Fruit fly (Drosophila melanogaster) whole organism, embryonic: Measurements from ENCODE around the gene cni.

Source experiments
- Abd-B ChIP-seq: fragments of 200-800 bp; sonication (Bioruptor generic); optimal IDR thresholded peaks from 2 replicates; lab custom pipeline; 2018; ENCODE audit warnings: missing biosample characterization, mild to moderate bottlenecking, missing genetic modification characterization, moderate library complexity
- CG1024 ChIP-seq: fragments of 200-800 bp; sonication (Bioruptor generic); IDR thresholded peaks from 2 replicates; pipeline ENCODE4 v1.3.6; 2022; ENCODE audit warnings: missing biosample characterization, missing genetic modification characterization
- CG10565 ChIP-seq: fragments of 200-800 bp; sonication (Bioruptor generic); optimal IDR thresholded peaks from 3 replicates; lab custom pipeline; 2016; ENCODE audit warnings: missing biosample characterization, mild to moderate bottlenecking, missing genetic modification characterization
- CG10979 ChIP-seq: fragments of 200-800 bp; sonication (Bioruptor generic); optimal IDR thresholded peaks from 2 replicates; lab custom pipeline; 2018; ENCODE audit warnings: missing biosample characterization, mild to moderate bottlenecking, missing genetic modification characterization, moderate library complexity
- CG11456 ChIP-seq: fragments of 200-800 bp; sonication (Bioruptor generic); IDR thresholded peaks from 3 replicates; pipeline ENCODE4 v1.3.6; 2022; ENCODE audit warnings: missing biosample characterization, missing genetic modification characterization
- CG13123 ChIP-seq: fragments of 200-800 bp; sonication (Bioruptor generic); optimal IDR thresholded peaks from 2 replicates; lab custom pipeline; 2016; ENCODE audit warnings: missing biosample characterization, missing genetic modification characterization
- CG15011 ChIP-seq: fragments of 200-800 bp; sonication (Bioruptor generic); optimal IDR thresholded peaks from 3 replicates; lab custom pipeline; 2018; ENCODE audit warnings: missing biosample characterization, mild to moderate bottlenecking, missing genetic modification characterization
- CG17568 ChIP-seq: fragments of 200-800 bp; sonication (Bioruptor generic); optimal IDR thresholded peaks from 2 replicates; lab custom pipeline; 2018; ENCODE audit warnings: missing biosample characterization, mild to moderate bottlenecking, missing genetic modification characterization, moderate library complexity
- CG17612 ChIP-seq: fragments of 200-800 bp; sonication (Bioruptor generic); IDR thresholded peaks from 2 replicates; pipeline ENCODE4 v1.3.6; 2022; ENCODE audit warnings: missing biosample characterization, missing genetic modification characterization
- CG18011 ChIP-seq: fragments of 200-800 bp; sonication (Bioruptor generic); optimal IDR thresholded peaks from 2 replicates; lab custom pipeline; 2017; ENCODE audit warnings: missing biosample characterization, missing genetic modification characterization, mild to moderate bottlenecking, moderate library complexity, missing genotype
- CG1832 ChIP-seq: fragments of 200-800 bp; sonication (Bioruptor generic); optimal IDR thresholded peaks from 2 replicates; lab custom pipeline; 2017; ENCODE audit warnings: missing biosample characterization, mild to moderate bottlenecking, missing genetic modification characterization, inconsistent platforms
- CG2116 ChIP-seq: fragments of 200-800 bp; sonication (Bioruptor generic); optimal IDR thresholded peaks from 3 replicates; lab custom pipeline; 2018; ENCODE audit warnings: missing biosample characterization, mild to moderate bottlenecking, missing genetic modification characterization
- CG32767 ChIP-seq: fragments of 200-800 bp; sonication (Bioruptor generic); IDR thresholded peaks from 2 replicates; pipeline ENCODE4 v1.3.6; 2022; ENCODE audit warnings: missing biosample characterization, missing genetic modification characterization
- CG4360 ChIP-seq: fragments of 200-800 bp; sonication (Bioruptor generic); IDR thresholded peaks from 2 replicates; pipeline ENCODE4 v1.3.6; 2022; ENCODE audit warnings: missing biosample characterization, missing genetic modification characterization
- CG5953 ChIP-seq: fragments of 200-800 bp; sonication (Bioruptor generic); IDR thresholded peaks from 2 replicates; pipeline ENCODE4 v1.3.6; 2022; ENCODE audit warnings: missing biosample characterization, missing genetic modification characterization
- CG6654 ChIP-seq: fragments of 200-800 bp; sonication (Bioruptor generic); optimal IDR thresholded peaks from 2 replicates; lab custom pipeline; 2017; ENCODE audit warnings: missing biosample characterization, mild to moderate bottlenecking, missing genetic modification characterization
- CG6683 ChIP-seq: fragments of 200-800 bp; sonication (Bioruptor generic); optimal IDR thresholded peaks from 2 replicates; lab custom pipeline; 2017; ENCODE audit warnings: missing biosample characterization, mild to moderate bottlenecking, missing genetic modification characterization, missing genetic modification reagents
- CG6813 ChIP-seq: fragments of 200-800 bp; sonication (Bioruptor generic); optimal IDR thresholded peaks from 2 replicates; lab custom pipeline; 2017; ENCODE audit warnings: missing biosample characterization, missing genetic modification characterization, mild to moderate bottlenecking, moderate library complexity, missing genetic modification reagents
- CG7372 ChIP-seq: fragments of 200-800 bp; sonication (Bioruptor generic); IDR thresholded peaks from 2 replicates; pipeline ENCODE4 v1.3.6; 2022; ENCODE audit warnings: missing biosample characterization, missing genetic modification characterization
- Dip3 ChIP-seq: fragments of 200-800 bp; sonication (Bioruptor generic); optimal IDR thresholded peaks from 3 replicates; lab custom pipeline; 2016; ENCODE audit warnings: missing biosample characterization, missing genetic modification characterization
- Dref ChIP-seq: fragments of 200-800 bp; sonication (Bioruptor generic); IDR thresholded peaks from 2 replicates; pipeline ENCODE4 v1.3.6; 2022; ENCODE audit warnings: missing biosample characterization, missing genetic modification characterization
- Drgx ChIP-seq: fragments of 200-800 bp; sonication (Bioruptor generic); IDR thresholded peaks from 2 replicates; pipeline ENCODE4 v1.3.6; 2022; ENCODE audit warnings: missing biosample characterization, missing genetic modification characterization
- Ets97D ChIP-seq: fragments of 200-800 bp; sonication (Bioruptor generic); optimal IDR thresholded peaks from 3 replicates; lab custom pipeline; 2016; ENCODE audit warnings: missing biosample characterization, missing genetic modification characterization
- Fer1 ChIP-seq: fragments of 200-800 bp; sonication (Bioruptor generic); optimal IDR thresholded peaks from 2 replicates; lab custom pipeline; 2017; ENCODE audit warnings: missing biosample characterization, mild to moderate bottlenecking, missing genetic modification characterization
- Fer3 ChIP-seq: fragments of 200-800 bp; sonication (Bioruptor generic); optimal IDR thresholded peaks from 2 replicates; lab custom pipeline; 2018; ENCODE audit warnings: missing biosample characterization, mild to moderate bottlenecking, missing genetic modification characterization, moderate library complexity
- H2.0 ChIP-seq: fragments of 200-800 bp; sonication (Bioruptor generic); IDR thresholded peaks from 2 replicates; pipeline ENCODE4 v1.3.6; 2022; ENCODE audit warnings: missing biosample characterization, missing genetic modification characterization
- HmgD ChIP-seq: fragments of 200-800 bp; sonication (Bioruptor generic); optimal IDR thresholded peaks from 3 replicates; lab custom pipeline; 2016; ENCODE audit warnings: missing biosample characterization, missing genetic modification characterization
- Lpt ChIP-seq: fragments of >200 bp; optimal IDR thresholded peaks from 2 replicates; lab custom pipeline; 2018; ENCODE audit warnings: missing biosample characterization, missing genetic modification characterization
- Mad ChIP-seq: fragments of 200-800 bp; sonication (Bioruptor generic); optimal IDR thresholded peaks from 2 replicates; lab custom pipeline; 2016; ENCODE audit warnings: missing biosample characterization, missing genetic modification characterization
- Myb ChIP-seq: fragments of 200-800 bp; sonication (Bioruptor generic); optimal IDR thresholded peaks from 2 replicates; lab custom pipeline; 2016; ENCODE audit warnings: missing biosample characterization, missing genetic modification characterization
- Nf-YA ChIP-seq: fragments of 200-800 bp; sonication (Bioruptor generic); IDR thresholded peaks from 2 replicates; pipeline ENCODE4 v1.3.6; 2022; ENCODE audit warnings: missing biosample characterization, missing genetic modification characterization
- Pdp1 ChIP-seq, 2 experiments: fragments of 200-800 bp; sonication (Bioruptor generic); optimal IDR thresholded peaks; 3 replicates each; lab custom pipeline; 2016; ENCODE audit warnings: missing biosample characterization in 2 of 2, missing genetic modification characterization in 2 of 2, mild to moderate bottlenecking in 1 of 2, moderate library complexity in 1 of 2
- Trl ChIP-seq, 3 experiments: fragments of >200 bp in 2 of 3; fragments of 200-800 bp in 1 of 3; sonication (Bioruptor generic) in 1 of 3; optimal IDR thresholded peaks; 2 replicates in 1 of 3; 3 replicates in 2 of 3; lab custom pipeline; 2016 to 2017; ENCODE audit warnings: missing biosample characterization in 1 of 3, missing genetic modification characterization in 1 of 3
- ac ChIP-seq: fragments of 200-800 bp; sonication (Bioruptor generic); optimal IDR thresholded peaks from 3 replicates; lab custom pipeline; 2017; ENCODE audit warnings: missing biosample characterization, mild to moderate bottlenecking, missing genetic modification characterization
- bowl ChIP-seq: fragments of 200-800 bp; sonication (Bioruptor generic); IDR thresholded peaks from 2 replicates; pipeline ENCODE4 v1.3.6; 2022; ENCODE audit warnings: missing biosample characterization, missing genetic modification characterization
- br ChIP-seq: fragments of >200 bp; optimal IDR thresholded peaks from 2 replicates; lab custom pipeline; 2017
- caup ChIP-seq: fragments of 200-800 bp; sonication (Bioruptor generic); optimal IDR thresholded peaks from 3 replicates; lab custom pipeline; 2017; ENCODE audit warnings: missing biosample characterization, mild to moderate bottlenecking, missing genetic modification characterization, moderate library complexity; ENCODE audit not compliant: severe bottlenecking
- dpn ChIP-seq, 2 experiments: fragments of 200-800 bp; sonication (Bioruptor generic); optimal IDR thresholded peaks; 3 replicates each; lab custom pipeline; 2016; ENCODE audit warnings: missing biosample characterization in 2 of 2, missing genetic modification characterization in 2 of 2
- gce ChIP-seq: fragments of 200-800 bp; sonication (Bioruptor generic); IDR thresholded peaks from 3 replicates; pipeline ENCODE4 v1.3.6; 2022; ENCODE audit warnings: missing biosample characterization, missing genetic modification characterization
- gfzf ChIP-seq: fragments of 200-800 bp; sonication (Bioruptor generic); optimal IDR thresholded peaks from 2 replicates; lab custom pipeline; 2016; ENCODE audit warnings: missing biosample characterization, mild to moderate bottlenecking, missing genetic modification characterization, moderate library complexity
- gt ChIP-seq: fragments of 200-800 bp; sonication (Bioruptor generic); IDR thresholded peaks from 2 replicates; pipeline ENCODE4 v1.3.6; 2022; ENCODE audit warnings: missing biosample characterization, missing genetic modification characterization
- mam ChIP-seq: fragments of 200-800 bp; sonication (Bioruptor generic); optimal IDR thresholded peaks from 3 replicates; lab custom pipeline; 2016; ENCODE audit warnings: missing biosample characterization, missing genetic modification characterization
- mld ChIP-seq: fragments of 200-800 bp; sonication (Bioruptor generic); IDR thresholded peaks from 3 replicates; pipeline ENCODE4 v1.3.6; 2022; ENCODE audit warnings: missing biosample characterization, missing genetic modification characterization; ENCODE audit not compliant: partially characterized antibody
- nau ChIP-seq: fragments of 200-800 bp; sonication (Bioruptor generic); optimal IDR thresholded peaks from 3 replicates; lab custom pipeline; 2017; ENCODE audit warnings: missing biosample characterization, mild to moderate bottlenecking, missing genetic modification characterization, missing genetic modification reagents
- nerfin-2 ChIP-seq: fragments of 200-800 bp; sonication (Bioruptor generic); IDR thresholded peaks from 2 replicates; pipeline ENCODE4 v1.3.6; 2022; ENCODE audit warnings: missing biosample characterization, missing genetic modification characterization; ENCODE audit not compliant: partially characterized antibody
- pan ChIP-seq, 4 experiments: fragments of >200 bp in 3 of 4; fragments of 200-800 bp in 1 of 4; sonication (Bioruptor generic) in 1 of 4; optimal IDR thresholded peaks in 3 of 4; IDR thresholded peaks in 1 of 4; 2 replicates each; pipeline versions ENCODE4 v1.3.6 to Lab custom; 2017 to 2022; ENCODE audit warnings: missing biosample characterization in 2 of 4, missing genetic modification characterization in 2 of 4, mixed read lengths in 1 of 4
- pb ChIP-seq: fragments of 200-800 bp; sonication (Bioruptor generic); optimal IDR thresholded peaks from 3 replicates; lab custom pipeline; 2016; ENCODE audit warnings: missing biosample characterization, missing genetic modification characterization
- slou ChIP-seq: fragments of 200-800 bp; sonication (Bioruptor generic); optimal IDR thresholded peaks from 3 replicates; lab custom pipeline; 2016; ENCODE audit warnings: missing biosample characterization, missing genetic modification characterization
- sug ChIP-seq: fragments of 200-800 bp; optimal IDR thresholded peaks from 2 replicates; lab custom pipeline; 2019; ENCODE audit warnings: missing biosample characterization, mild to moderate bottlenecking, missing genetic modification characterization, moderate library complexity
- tio ChIP-seq: fragments of 200-800 bp; sonication (Bioruptor generic); optimal IDR thresholded peaks from 2 replicates; lab custom pipeline; 2017; ENCODE audit warnings: missing biosample characterization, missing genetic modification characterization, inconsistent platforms
- zf30C ChIP-seq: fragments of 200-800 bp; sonication (Bioruptor generic); optimal IDR thresholded peaks from 3 replicates; lab custom pipeline; 2018; ENCODE audit warnings: missing biosample characterization, mild to moderate bottlenecking, missing genetic modification characterization

The cni gene

DNA sequence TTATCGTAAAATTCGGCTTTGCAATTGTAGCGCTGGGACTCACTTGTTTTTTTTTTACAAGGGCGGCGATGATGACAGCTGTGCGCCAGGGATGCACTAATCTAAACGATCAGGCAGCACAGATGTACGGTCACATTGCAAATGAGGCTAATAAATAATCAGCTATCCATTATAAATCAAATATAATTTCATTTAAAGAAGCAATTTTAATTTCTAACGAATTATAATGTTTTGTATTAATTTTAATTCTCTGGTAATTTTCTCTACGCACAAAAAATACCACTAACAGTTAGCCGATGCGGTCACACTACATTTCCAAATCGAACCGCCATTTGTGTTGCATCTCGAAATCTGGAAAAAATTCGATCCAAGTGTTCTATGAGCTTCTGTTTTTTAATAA lies at the start of gene cni, which contains the start of gene fzy (continued):
- TF ChIP-seq pan (optimal IDR thresholded peaks at IDR 0.05; lab: Kevin White, UChicago): no peak
- TF ChIP-seq pan (GFP tag; optimal IDR thresholded peaks at IDR 0.05 in 1 of 2, IDR thresholded peaks at IDR 0.05 in 1 of 2): no peak
- no peak for TF ChIP-seq Lpt (GFP tag; lab: Kevin White, UChicago)
- no peak for TF ChIP-seq bowl (GFP tag; lab: Robert Waterston, UW)
- TF ChIP-seq CG10979 (tag; lab: Kevin White, UChicago): no peak
- TF ChIP-seq Fer3 (tag; lab: Kevin White, UChicago): no peak
- TF ChIP-seq dpn (GFP tag; optimal IDR thresholded peaks at IDR 0.05; lab: Kevin White, UChicago): peak in 1 of 2 experiments; percentile 48
- no peak for TF ChIP-seq caup (GFP tag; lab: Kevin White, UChicago)
- TF ChIP-seq mam (GFP tag; lab: Kevin White, UChicago): no peak
- TF ChIP-seq Abd-B (GFP tag; lab: Kevin White, UChicago): no peak
- no peak for TF ChIP-seq tio (GFP tag; lab: Kevin White, UChicago)
- TF ChIP-seq CG7372 (GFP tag; lab: Robert Waterston, UW): no peak
- no peak for TF ChIP-seq gt (GFP tag; lab: Robert Waterston, UW)
- no peak for TF ChIP-seq HmgD (GFP tag; lab: Kevin White, UChicago)
- TF ChIP-seq nau: no peak
- TF ChIP-seq CG5953 (GFP tag; lab: Robert Waterston, UW): no peak
- TF ChIP-seq Pdp1 (GFP tag; optimal IDR thresholded peaks at IDR 0.05; lab: Kevin White, UChicago): peak; percentile 1 to 29
- TF ChIP-seq Drgx (GFP tag; lab: Robert Waterston, UW): no peak
- no peak for TF ChIP-seq CG1832 (GFP tag; lab: Kevin White, UChicago)
- no peak for TF ChIP-seq CG17568 (GFP tag; lab: Kevin White, UChicago)
- peak; percentile 80 for TF ChIP-seq gfzf (GFP tag; lab: Kevin White, UChicago)
- TF ChIP-seq nerfin-2 (GFP tag; lab: Robert Waterston, UW): no peak
- TF ChIP-seq CG32767 (GFP tag; lab: Robert Waterston, UW): no peak
- TF ChIP-seq CG17612 (GFP tag; lab: Robert Waterston, UW): no peak
- TF ChIP-seq CG1024 (GFP tag; lab: Robert Waterston, UW): no peak
- TF ChIP-seq Ets97D (GFP tag; lab: Kevin White, UChicago): peak; percentile 73
- TF ChIP-seq zf30C (GFP tag; lab: Kevin White, UChicago): no peak
- no peak for TF ChIP-seq CG18011
- no peak for TF ChIP-seq CG4360 (GFP tag; lab: Robert Waterston, UW)
- TF ChIP-seq CG6683: no peak
- TF ChIP-seq sug (tag; lab: Kevin White, UChicago): peak; percentile 32
- TF ChIP-seq CG2116 (GFP tag; lab: Kevin White, UChicago): peak; percentile 88
- no peak for TF ChIP-seq Trl (optimal IDR thresholded peaks at IDR 0.05; lab: Kevin White, UChicago)
- TF ChIP-seq Trl (GFP tag; optimal IDR thresholded peaks at IDR 0.05; lab: Kevin White, UChicago): no peak
- no peak for TF ChIP-seq br (lab: Kevin White, UChicago)
- no peak for TF ChIP-seq pb
- no peak for TF ChIP-seq CG13123 (GFP tag; lab: Kevin White, UChicago)
- TF ChIP-seq Dref (GFP tag; lab: Robert Waterston, UW): no peak
- TF ChIP-seq Mad (GFP tag; lab: Kevin White, UChicago): peak; percentile 9
- TF ChIP-seq CG15011: no peak
- no peak for TF ChIP-seq Fer1
- no peak for TF ChIP-seq mld (GFP tag; lab: Robert Waterston, UW)
- TF ChIP-seq slou (GFP tag; lab: Kevin White, UChicago): no peak
- TF ChIP-seq CG6654 (GFP tag; lab: Kevin White, UChicago): no peak
- TF ChIP-seq CG6813: no peak
- TF ChIP-seq Myb: no peak
- no peak for TF ChIP-seq H2.0 (GFP tag; lab: Robert Waterston, UW)
- no peak for TF ChIP-seq CG11456 (GFP tag; lab: Robert Waterston, UW)
- TF ChIP-seq ac (GFP tag; lab: Kevin White, UChicago): no peak
- no peak for TF ChIP-seq Nf-YA (GFP tag; lab: Robert Waterston, UW)
- no peak for TF ChIP-seq gce (GFP tag; lab: Robert Waterston, UW)
- no peak for TF ChIP-seq CG10565 (GFP tag; lab: Kevin White, UChicago)
- TF ChIP-seq Dip3 (GFP tag; lab: Kevin White, UChicago): no peak
